Fruit fly (Drosophila melanogaster) S2 (cell line): ENCODE results near the gene CG12998.
A peak's percentile ranks its signal among the peaks of the same experiment; 100 is the strongest.

Source experiments
- CG8478 ChIP-seq: fragments of >200 bp; optimal IDR thresholded peaks from 2 replicates; lab custom pipeline; 2018
- CTCF ChIP-seq, 2 experiments: fragments of >200 bp; optimal IDR thresholded peaks; 2 replicates each; lab custom pipeline; 2018

The CG12998 gene

dm6 chrX:17236468-17236867 is 18.0 kb downstream of the CG12998 start:
- TF ChIP-seq CG8478 (lab: Kevin White, UChicago) (no peak), CTCF (optimal IDR thresholded peaks at IDR 0.05; lab: Kevin White, UChicago) (no peak)

dm6 chrX:17237421-17237820 is 19.0 kb downstream of the CG12998 start:
- TF ChIP-seq CG8478 (lab: Kevin White, UChicago), result no peak
- no peak for TF ChIP-seq CTCF (optimal IDR thresholded peaks at IDR 0.05; lab: Kevin White, UChicago)

- TF ChIP-seq CTCF (optimal IDR thresholded peaks at IDR 0.05; lab: Kevin White, UChicago) (no peak), CG8478 (lab: Kevin White, UChicago) (no peak)
These were observed 26.4 kb downstream of the CG12998 start, which contains the start of gene CG8915 for dm6 chrX:17244854-17245253. TSS of gene CG8915 (minus strand) at chrX:17245001.

dm6 chrX:17246916-17247315 is 28.4 kb downstream of the CG12998 start, which contains the start of gene CG42854:
TSS of gene CG42854 (minus strand) at chrX:17247016.
- TF ChIP-seq CG8478 (lab: Kevin White, UChicago) (no peak), CTCF (optimal IDR thresholded peaks at IDR 0.05; lab: Kevin White, UChicago) (no peak)

dm6 chrX:17249326-17249725 is 30.9 kb downstream of the CG12998 start, which contains the start of gene CG8675:
TSS of gene CG8675 (minus strand) at chrX:17249502.
- TF ChIP-seq CG8478 (lab: Kevin White, UChicago) (no peak), CTCF (optimal IDR thresholded peaks at IDR 0.05; lab: Kevin White, UChicago) (peak in 1 of 2 experiments; percentile 48)

- TF ChIP-seq CG8478 (lab: Kevin White, UChicago), result no peak
These were observed 35.6 kb downstream of the CG12998 start for dm6 chrX:17254094-17254493.

- TF ChIP-seq CG8478 (lab: Kevin White, UChicago), result no peak
- TF ChIP-seq CTCF (optimal IDR thresholded peaks at IDR 0.05; lab: Kevin White, UChicago), result no peak
These were observed 37.2 kb downstream of the CG12998 start for dm6 chrX:17255677-17256076.

dm6 chrX:17262049-17262448 is 43.6 kb downstream of the CG12998 start:
- TF ChIP-seq CTCF (optimal IDR thresholded peaks at IDR 0.05; lab: Kevin White, UChicago) (no peak), CG8478 (lab: Kevin White, UChicago) (no peak)

- TF ChIP-seq CG8478 (lab: Kevin White, UChicago) (no peak), CTCF (optimal IDR thresholded peaks at IDR 0.05; lab: Kevin White, UChicago) (no peak)
These were observed 47.0 kb downstream of the CG12998 start for dm6 chrX:17265402-17266028.
